Worm (Caenorhabditis elegans): Measurements from ENCODE around the gene unc-116.
"Not testable (repeated sequence)": the region's sequence is repeated elsewhere in the genome, so short reads cannot be mapped to it uniquely, and the experiment has no call there.

unc-116 gene

ce11 chrIII:8347822-8348221 lies 7.2 kb downstream of the unc-116 start, which contains the start of gene clc-29:
Gene clc-29, minus strand, starts transcription at chrIII:8347922.
- not testable (repeated sequence) for TF ChIP-seq tlp-1, F16B12.6, lin-39 (tag; optimal IDR thresholded peaks at IDR 0.05)

DNA sequence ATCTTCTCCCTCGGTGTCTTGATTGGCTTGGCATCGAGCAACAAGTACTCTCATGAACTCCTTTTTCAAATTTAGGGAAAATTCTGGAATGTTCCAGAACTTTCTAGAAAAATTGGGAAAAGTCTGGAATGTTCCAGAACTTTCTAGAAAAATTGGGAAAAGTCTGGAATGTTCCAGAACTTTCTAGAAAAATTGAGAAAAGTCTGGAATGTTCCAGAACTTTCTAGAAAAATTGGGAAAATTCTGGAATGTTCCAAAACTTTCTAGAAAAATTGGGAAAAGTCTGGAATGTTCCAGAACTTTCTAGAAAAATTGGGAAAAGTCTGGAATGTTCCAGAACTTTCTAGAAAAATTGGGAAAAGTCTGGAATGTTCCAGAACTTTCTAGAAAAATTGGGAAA lies 10.7 kb downstream of the unc-116 start, which contains the start of gene ZC262.7:
TSS of gene ZC262.7 (minus strand) at position 54 of the 400 bp plus-strand sequence.
- TF ChIP-seq pqm-1 (tag; optimal IDR thresholded peaks at IDR 0.05); pag-3 (tag; optimal IDR thresholded peaks at IDR 0.05; ENCODE audit: borderline replicate concordance, insufficient read depth); lsy-2 (tag; optimal IDR thresholded peaks at IDR 0.05): not testable (repeated sequence)

DNA sequence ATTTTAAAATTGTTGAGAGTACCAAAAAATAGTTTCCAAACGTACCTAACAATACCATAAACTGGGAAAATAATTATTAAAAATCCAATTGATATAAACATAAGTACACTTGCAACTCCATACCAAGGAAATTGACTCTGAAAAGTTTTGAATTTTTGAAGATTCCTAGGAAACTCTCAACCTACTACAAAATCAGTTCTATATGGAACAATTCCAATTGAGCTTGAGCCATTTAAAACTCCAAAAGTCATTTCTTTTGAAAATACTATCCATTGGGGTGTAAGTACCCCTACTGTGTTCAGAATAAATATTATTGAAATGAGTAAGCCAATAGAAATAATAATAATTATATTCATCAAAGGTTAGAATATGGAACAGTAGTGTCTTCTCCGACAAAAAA lies 15.6 kb downstream of the unc-116 start, which contains the start of gene clc-28:
TSS of gene clc-28 (minus strand) at position 101 of the 400 bp plus-strand sequence.
- TF ChIP-seq ceh-90, sptf-1, xbp-1 (tag; optimal IDR thresholded peaks at IDR 0.05): not testable (repeated sequence)

ce11 chrIII:8334432-8334831 lies 20.5 kb downstream of the unc-116 start, which contains the start of gene ZC262.4:
Gene ZC262.4, minus strand, starts transcription at chrIII:8334532.
- TF ChIP-seq C16A3.4 (tag; optimal IDR thresholded peaks at IDR 0.05) (no peak), sox-4 (tag; optimal IDR thresholded peaks at IDR 0.05) (no peak), unc-130 (tag; optimal IDR thresholded peaks at IDR 0.05) (no peak), unc-62 (GFP tag; optimal IDR thresholded peaks at IDR 0.05) (no peak), C04F5.9 (tag; optimal IDR thresholded peaks at IDR 0.05) (no peak)

DNA sequence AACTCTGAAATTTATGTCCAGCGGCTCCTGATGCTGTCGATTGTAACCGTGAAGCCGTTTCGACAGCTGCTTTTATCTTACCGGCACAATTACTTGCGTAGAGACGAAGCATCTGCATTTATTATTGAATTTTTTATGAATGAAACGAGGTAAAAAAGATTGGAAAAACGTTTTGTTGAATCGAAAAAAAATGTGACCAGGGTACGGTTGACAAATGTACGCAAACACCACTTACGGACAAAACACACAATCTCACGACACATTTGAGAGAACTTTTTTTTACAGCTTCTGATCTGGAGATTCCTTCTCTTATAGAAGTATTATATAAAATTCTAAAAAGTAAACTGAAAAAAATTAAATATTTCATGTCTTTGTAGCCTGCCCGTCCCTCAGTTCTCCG lies 23.2 kb downstream of the unc-116 start, which contains the start of the genes mrps-18A and ZC262.2:
TSS of gene mrps-18A (minus strand) at position 141 of the 400 bp plus-strand sequence.
TSS of gene ZC262.2 (plus strand) at position 284 of the 400 bp plus-strand sequence.
- TF ChIP-seq efl-1 (optimal IDR thresholded peaks at IDR 0.05) (peak; percentile 49 to 65), efl-1 (GFP tag; optimal IDR thresholded peaks at IDR 0.05 in 1 of 2) (peak; percentile 69 to 85), aly-2 (tag; optimal IDR thresholded peaks at IDR 0.05) (no peak), egl-27 (tag; optimal IDR thresholded peaks at IDR 0.05) (no peak), lin-15B (tag; optimal IDR thresholded peaks at IDR 0.05) (no peak), pqm-1 (tag; optimal IDR thresholded peaks at IDR 0.05) (no peak), egl-13 (tag; optimal IDR thresholded peaks at IDR 0.05) (no peak), unc-86 (tag; optimal IDR thresholded peaks at IDR 0.05) (no peak), grh-1 (GFP tag; IDR thresholded peaks at IDR 0.05) (no peak), tlp-1 (tag; optimal IDR thresholded peaks at IDR 0.05) (no peak), snu-23 (GFP tag; optimal IDR thresholded peaks at IDR 0.05) (peak; percentile 45), tbx-2 (tag; optimal IDR thresholded peaks at IDR 0.05) (peak; percentile 0), mdl-1 (tag; optimal IDR thresholded peaks at IDR 0.05) (no peak), pag-3 (tag; optimal IDR thresholded peaks at IDR 0.05; ENCODE audit: borderline replicate concordance, insufficient read depth) (no peak), hpl-2 (GFP tag; optimal IDR thresholded peaks at IDR 0.05) (no peak), skn-1 (tag; optimal IDR thresholded peaks at IDR 0.05) (no peak), fkh-4 (tag; optimal IDR thresholded peaks at IDR 0.05; ENCODE audit: borderline replicate concordance) (no peak), blmp-1 (tag; optimal IDR thresholded peaks at IDR 0.05) (peak; percentile 14), swsn-7 (tag; optimal IDR thresholded peaks at IDR 0.05) (no peak), nhr-84 (tag; optimal IDR thresholded peaks at IDR 0.05) (no peak), sptf-1 (tag; optimal IDR thresholded peaks at IDR 0.05) (no peak), lin-13 (GFP tag; optimal IDR thresholded peaks at IDR 0.05) (no peak), pax-3 (tag; optimal IDR thresholded peaks at IDR 0.05) (no peak), nhr-47 (tag; optimal IDR thresholded peaks at IDR 0.05) (peak; percentile 18), zag-1 (tag; optimal IDR thresholded peaks at IDR 0.05) (no peak), nhr-20 (tag; optimal IDR thresholded peaks at IDR 0.05) (no peak), unc-62 (GFP tag; optimal IDR thresholded peaks at IDR 0.05) (no peak), elt-3 (tag; optimal IDR thresholded peaks at IDR 0.05) (peak in 1 of 6 experiments; percentile 25), irx-1 (tag; optimal IDR thresholded peaks at IDR 0.05) (peak; percentile 22), ceh-8 (GFP tag; optimal IDR thresholded peaks at IDR 0.05) (no peak), mab-9 (GFP tag; IDR thresholded peaks at IDR 0.05) (no peak), elt-2 (tag; optimal IDR thresholded peaks at IDR 0.05) (no peak), unc-130 (tag; optimal IDR thresholded peaks at IDR 0.05) (peak; percentile 55), lin-39 (tag; optimal IDR thresholded peaks at IDR 0.05) (no peak), nhr-77 (tag; optimal IDR thresholded peaks at IDR 0.05) (no peak), hlh-17 (GFP tag; optimal IDR thresholded peaks at IDR 0.05; ENCODE audit: borderline replicate concordance) (no peak), jun-1 (tag; optimal IDR thresholded peaks at IDR 0.05) (no peak)
